Fruit fly (Drosophila melanogaster) whole organism, embryonic: ENCODE results near the gene CG14625.
A peak's percentile ranks its signal among the peaks of the same experiment; 100 is the strongest.

ENCODE experiments used
- Antp ChIP-seq: fragments of 200-800 bp; sonication (Bioruptor generic); optimal IDR thresholded peaks from 3 replicates; lab custom pipeline; 2016; ENCODE audit warnings: missing biosample characterization, missing genetic modification characterization
- Asciz ChIP-seq: fragments of 200-800 bp; sonication (Bioruptor generic); optimal IDR thresholded peaks from 2 replicates; lab custom pipeline; 2017; ENCODE audit warnings: missing biosample characterization, mild to moderate bottlenecking, missing genetic modification characterization, missing genetic modification reagents
- Atf6 ChIP-seq: fragments of 200-800 bp; sonication (Bioruptor generic); IDR thresholded peaks from 2 replicates; pipeline ENCODE4 v1.3.6; 2022; ENCODE audit warnings: missing biosample characterization, missing genetic modification characterization
- BEAF-32 ChIP-seq: fragments of 200-800 bp; sonication (Bioruptor generic); optimal IDR thresholded peaks from 3 replicates; lab custom pipeline; 2017; ENCODE audit warnings: missing biosample characterization, missing genetic modification characterization, mild to moderate bottlenecking, moderate library complexity, missing genetic modification reagents
- CG1024 ChIP-seq: fragments of 200-800 bp; sonication (Bioruptor generic); IDR thresholded peaks from 2 replicates; pipeline ENCODE4 v1.3.6; 2022; ENCODE audit warnings: missing biosample characterization, missing genetic modification characterization
- CG11093 ChIP-seq: fragments of 200-800 bp; sonication (Bioruptor generic); IDR thresholded peaks from 3 replicates; pipeline ENCODE4 v1.3.6; 2022; ENCODE audit warnings: missing biosample characterization, missing genetic modification characterization
- CG11504 ChIP-seq: fragments of 200-800 bp; sonication (Bioruptor generic); optimal IDR thresholded peaks from 3 replicates; lab custom pipeline; 2019; ENCODE audit warnings: missing biosample characterization, mild to moderate bottlenecking, missing genetic modification characterization, moderate library complexity
- CG11723 ChIP-seq: fragments of 200-800 bp; sonication (Bioruptor generic); optimal IDR thresholded peaks from 2 replicates; lab custom pipeline; 2017; ENCODE audit warnings: missing biosample characterization, mild to moderate bottlenecking, missing genetic modification characterization
- CG14860 ChIP-seq: fragments of 200-800 bp; sonication (Bioruptor generic); IDR thresholded peaks from 3 replicates; pipeline ENCODE4 v1.3.6; 2022; ENCODE audit warnings: missing biosample characterization, missing genetic modification characterization; ENCODE audit not compliant: partially characterized antibody
- CG15011 ChIP-seq: fragments of 200-800 bp; sonication (Bioruptor generic); optimal IDR thresholded peaks from 3 replicates; lab custom pipeline; 2018; ENCODE audit warnings: missing biosample characterization, mild to moderate bottlenecking, missing genetic modification characterization
- CG18011 ChIP-seq: fragments of 200-800 bp; sonication (Bioruptor generic); optimal IDR thresholded peaks from 2 replicates; lab custom pipeline; 2017; ENCODE audit warnings: missing biosample characterization, missing genetic modification characterization, mild to moderate bottlenecking, moderate library complexity, missing genotype
- CG18476 ChIP-seq: fragments of 200-800 bp; sonication (Bioruptor generic); optimal IDR thresholded peaks from 2 replicates; lab custom pipeline; 2016; ENCODE audit warnings: missing biosample characterization, mild to moderate bottlenecking, missing genetic modification characterization
- CG18599 ChIP-seq: fragments of 200-800 bp; sonication (Bioruptor generic); optimal IDR thresholded peaks from 3 replicates; lab custom pipeline; 2017; ENCODE audit warnings: missing biosample characterization, missing genetic modification characterization, mild to moderate bottlenecking, moderate library complexity, missing genetic modification reagents
- CG2199 ChIP-seq: fragments of 200-800 bp; sonication (Bioruptor generic); IDR thresholded peaks from 3 replicates; pipeline ENCODE4 v1.3.6; 2022; ENCODE audit warnings: missing biosample characterization, missing genetic modification characterization
- CG34376 ChIP-seq: fragments of 200-800 bp; sonication (Bioruptor generic); optimal IDR thresholded peaks from 2 replicates; lab custom pipeline; 2018; ENCODE audit warnings: missing biosample characterization, mild to moderate bottlenecking, missing genetic modification characterization
- CG3838 ChIP-seq: fragments of 200-800 bp; sonication (Bioruptor generic); optimal IDR thresholded peaks from 3 replicates; lab custom pipeline; 2016; ENCODE audit warnings: missing biosample characterization, missing genetic modification characterization
- CG4707 ChIP-seq: fragments of 200-800 bp; sonication (Bioruptor generic); optimal IDR thresholded peaks from 2 replicates; lab custom pipeline; 2018; ENCODE audit warnings: missing biosample characterization, mild to moderate bottlenecking, missing genetic modification characterization, moderate library complexity
- CG6813 ChIP-seq: fragments of 200-800 bp; sonication (Bioruptor generic); optimal IDR thresholded peaks from 2 replicates; lab custom pipeline; 2017; ENCODE audit warnings: missing biosample characterization, missing genetic modification characterization, mild to moderate bottlenecking, moderate library complexity, missing genetic modification reagents
- CG8944 ChIP-seq: fragments of 200-800 bp; sonication (Bioruptor generic); optimal IDR thresholded peaks from 3 replicates; lab custom pipeline; 2016; ENCODE audit warnings: missing biosample characterization, missing genetic modification characterization
- CG9727 ChIP-seq: fragments of 200-800 bp; sonication (Bioruptor generic); optimal IDR thresholded peaks from 3 replicates; lab custom pipeline; 2017; ENCODE audit warnings: missing biosample characterization, mild to moderate bottlenecking, missing genetic modification characterization
- CG9797 ChIP-seq: fragments of 200-800 bp; sonication (Bioruptor generic); optimal IDR thresholded peaks from 3 replicates; lab custom pipeline; 2018; ENCODE audit warnings: missing biosample characterization, mild to moderate bottlenecking, missing genetic modification characterization
- CTCF ChIP-seq: fragments of 200-800 bp; sonication (Bioruptor generic); optimal IDR thresholded peaks from 2 replicates; lab custom pipeline; 2017; ENCODE audit warnings: missing biosample characterization, mild to moderate bottlenecking, missing genetic modification characterization, moderate library complexity
- Doc3 ChIP-seq: fragments of 200-800 bp; sonication (Bioruptor generic); IDR thresholded peaks from 3 replicates; pipeline ENCODE4 v1.3.6; 2022; ENCODE audit warnings: missing biosample characterization, missing genetic modification characterization; ENCODE audit not compliant: partially characterized antibody
- Drgx ChIP-seq: fragments of 200-800 bp; sonication (Bioruptor generic); IDR thresholded peaks from 2 replicates; pipeline ENCODE4 v1.3.6; 2022; ENCODE audit warnings: missing biosample characterization, missing genetic modification characterization
- Elba2 ChIP-seq: fragments of 200-800 bp; sonication (Bioruptor generic); optimal IDR thresholded peaks from 3 replicates; lab custom pipeline; 2016; ENCODE audit warnings: missing biosample characterization, missing genetic modification characterization
- HLH4C ChIP-seq: fragments of 200-800 bp; sonication (Bioruptor generic); IDR thresholded peaks from 3 replicates; pipeline ENCODE4 v1.3.6; 2022; ENCODE audit warnings: missing biosample characterization, missing genetic modification characterization; ENCODE audit not compliant: partially characterized antibody
- Hand ChIP-seq: fragments of 200-800 bp; sonication (Bioruptor generic); optimal IDR thresholded peaks from 2 replicates; lab custom pipeline; 2017; ENCODE audit warnings: mild to moderate bottlenecking, missing biosample characterization, missing genetic modification reagents, missing genetic modification characterization
- Jarid2 ChIP-seq: fragments of 200-800 bp; sonication (Bioruptor generic); optimal IDR thresholded peaks from 3 replicates; lab custom pipeline; 2017; ENCODE audit warnings: mild to moderate bottlenecking, missing biosample characterization, missing genetic modification reagents, missing genetic modification characterization
- NC2β ChIP-seq: fragments of 200-800 bp; sonication (Bioruptor generic); optimal IDR thresholded peaks from 2 replicates; lab custom pipeline; 2016; ENCODE audit warnings: missing biosample characterization, missing genetic modification characterization
- Ravus ChIP-seq: fragments of 200-800 bp; sonication (Bioruptor generic); IDR thresholded peaks from 2 replicates; pipeline ENCODE4 v1.3.6; 2022; ENCODE audit warnings: missing biosample characterization, missing genetic modification characterization
- Side ChIP-seq: fragments of 200-800 bp; sonication (Bioruptor generic); optimal IDR thresholded peaks from 2 replicates; lab custom pipeline; 2016; ENCODE audit warnings: missing biosample characterization, missing genetic modification characterization
- al ChIP-seq: fragments of 200-800 bp; sonication (Bioruptor generic); IDR thresholded peaks from 2 replicates; pipeline ENCODE4 v1.3.6; 2022; ENCODE audit warnings: missing biosample characterization, missing genetic modification characterization
- bsh ChIP-seq, 2 experiments: fragments of 200-800 bp; sonication (Bioruptor generic); optimal IDR thresholded peaks; 2 replicates each; lab custom pipeline; 2017 to 2018; ENCODE audit warnings: mild to moderate bottlenecking in 2 of 2, missing biosample characterization in 2 of 2, missing genetic modification characterization in 2 of 2, moderate library complexity in 1 of 2
- chinmo ChIP-seq: fragments of 200-800 bp; sonication (Bioruptor generic); IDR thresholded peaks from 4 replicates; pipeline ENCODE4 v1.3.6; 2022; ENCODE audit warnings: missing biosample characterization, missing genetic modification characterization; ENCODE audit not compliant: partially characterized antibody
- ci ChIP-seq: fragments of 200-800 bp; sonication (Bioruptor generic); IDR thresholded peaks from 3 replicates; pipeline ENCODE4 v1.3.6; 2022; ENCODE audit warnings: missing biosample characterization, missing genetic modification characterization
- cwo ChIP-seq: fragments of 200-800 bp; sonication (Bioruptor generic); optimal IDR thresholded peaks from 3 replicates; lab custom pipeline; 2017; ENCODE audit warnings: missing biosample characterization, missing genetic modification characterization, mild to moderate bottlenecking, moderate library complexity, missing genetic modification reagents
- dysf ChIP-seq: fragments of 200-800 bp; sonication (Bioruptor generic); IDR thresholded peaks from 3 replicates; pipeline ENCODE4 v1.3.6; 2022; ENCODE audit warnings: missing biosample characterization, missing genetic modification characterization
- ems ChIP-seq: fragments of 200-800 bp; sonication (Bioruptor generic); optimal IDR thresholded peaks from 3 replicates; lab custom pipeline; 2016; ENCODE audit warnings: missing biosample characterization, missing genetic modification characterization
- eve ChIP-seq, 2 experiments: fragments of >200 bp; optimal IDR thresholded peaks; 2 replicates each; lab custom pipeline; 2017; ENCODE audit warnings: missing biosample characterization in 2 of 2, missing genetic modification characterization in 2 of 2
- grau ChIP-seq: fragments of 200-800 bp; optimal IDR thresholded peaks from 3 replicates; lab custom pipeline; 2019; ENCODE audit warnings: missing biosample characterization, mild to moderate bottlenecking, missing genetic modification characterization, moderate library complexity
- gt ChIP-seq: fragments of 200-800 bp; sonication (Bioruptor generic); IDR thresholded peaks from 2 replicates; pipeline ENCODE4 v1.3.6; 2022; ENCODE audit warnings: missing biosample characterization, missing genetic modification characterization
- ham ChIP-seq: fragments of 200-800 bp; sonication (Bioruptor generic); IDR thresholded peaks from 2 replicates; pipeline ENCODE4 v1.3.6; 2022; ENCODE audit warnings: missing biosample characterization, missing genetic modification characterization
- hth ChIP-seq: fragments of >200 bp; optimal IDR thresholded peaks from 2 replicates; lab custom pipeline; 2017; ENCODE audit warnings: inconsistent platforms
- lilli ChIP-seq: fragments of 200-800 bp; sonication (Bioruptor generic); optimal IDR thresholded peaks from 3 replicates; lab custom pipeline; 2016; ENCODE audit warnings: missing biosample characterization, missing genetic modification characterization
- nom ChIP-seq: fragments of 200-800 bp; sonication (Bioruptor generic); optimal IDR thresholded peaks from 2 replicates; lab custom pipeline; 2017; ENCODE audit warnings: missing biosample characterization, missing genetic modification characterization, mild to moderate bottlenecking, moderate library complexity, missing genetic modification reagents
- org-1 ChIP-seq: fragments of 200-800 bp; sonication (Bioruptor generic); optimal IDR thresholded peaks from 2 replicates; lab custom pipeline; 2017; ENCODE audit warnings: missing biosample characterization, missing genetic modification characterization
- pho ChIP-seq: fragments of 200-800 bp; sonication (Bioruptor generic); optimal IDR thresholded peaks from 2 replicates; lab custom pipeline; 2016; ENCODE audit warnings: missing biosample characterization, missing genetic modification characterization
- run ChIP-seq: fragments of 200-800 bp; sonication (Bioruptor generic); optimal IDR thresholded peaks from 3 replicates; lab custom pipeline; 2018; ENCODE audit warnings: missing biosample characterization, mild to moderate bottlenecking, missing genetic modification characterization
- schlank ChIP-seq: fragments of 200-800 bp; sonication (Bioruptor generic); optimal IDR thresholded peaks from 2 replicates; lab custom pipeline; 2018; ENCODE audit warnings: missing biosample characterization, mild to moderate bottlenecking, missing genetic modification characterization
- sug ChIP-seq: fragments of 200-800 bp; optimal IDR thresholded peaks from 2 replicates; lab custom pipeline; 2019; ENCODE audit warnings: missing biosample characterization, mild to moderate bottlenecking, missing genetic modification characterization, moderate library complexity
- vvl ChIP-seq: fragments of 200-800 bp; sonication (Bioruptor generic); IDR thresholded peaks from 2 replicates; pipeline ENCODE4 v1.3.6; 2022; ENCODE audit warnings: missing biosample characterization, missing genetic modification characterization

Gene CG14625

dm6 chrX:1171018-1171417, 28.3 kb upstream of the CG14625 start (continued):
- no peak for TF ChIP-seq CG14860 (GFP tag; lab: Robert Waterston, UW)
- no peak for TF ChIP-seq CG8944 (GFP tag; lab: Kevin White, UChicago)
- no peak for TF ChIP-seq CG6813
- peak; percentile 49 for TF ChIP-seq sug (tag; lab: Kevin White, UChicago)
- peak; percentile 47 for TF ChIP-seq CG34376 (GFP tag; lab: Kevin White, UChicago)
- TF ChIP-seq ci (GFP tag; lab: Robert Waterston, UW): no peak; the same call in 2 of the 3 replicates
- TF ChIP-seq bsh (GFP tag; optimal IDR thresholded peaks at IDR 0.05; lab: Kevin White, UChicago): no peak
- TF ChIP-seq Ravus (GFP tag; lab: Robert Waterston, UW): no peak
- no peak for TF ChIP-seq HLH4C
- peak; percentile 8 for TF ChIP-seq Hand (GFP tag; lab: Kevin White, UChicago)
- TF ChIP-seq Drgx: 0 out of 2 replicates have a peak, but pooled peaks have one; percentile 40
- TF ChIP-seq BEAF-32 (GFP tag; lab: Kevin White, UChicago): no peak
- no peak for TF ChIP-seq Doc3 (GFP tag; lab: Robert Waterston, UW)
- TF ChIP-seq CG2199 (GFP tag; lab: Robert Waterston, UW): no peak
- TF ChIP-seq ham (GFP tag; lab: Robert Waterston, UW): no peak
- TF ChIP-seq ems (GFP tag; lab: Kevin White, UChicago): peak; percentile 17
- no peak for TF ChIP-seq Elba2 (GFP tag; lab: Kevin White, UChicago)
- TF ChIP-seq CG18476 (GFP tag; lab: Kevin White, UChicago): peak; percentile 48
- TF ChIP-seq CG1024 (GFP tag; lab: Robert Waterston, UW): no peak
- no peak for TF ChIP-seq Asciz (GFP tag; lab: Kevin White, UChicago)
- TF ChIP-seq CG15011: peak; percentile 37
- TF ChIP-seq vvl (GFP tag; lab: Robert Waterston, UW): peak; percentile 34; the same call in 1 of the 2 replicates
- TF ChIP-seq CG11093: no peak
- TF ChIP-seq CG3838 (GFP tag; lab: Kevin White, UChicago): no peak
- TF ChIP-seq eve (GFP tag; optimal IDR thresholded peaks at IDR 0.05; lab: Kevin White, UChicago): no peak
- TF ChIP-seq run (tag; lab: Kevin White, UChicago): no peak
- peak; percentile 71 for TF ChIP-seq CG11504 (tag; lab: Kevin White, UChicago)
- TF ChIP-seq CG4707 (GFP tag; lab: Kevin White, UChicago): no peak
- TF ChIP-seq hth (lab: Kevin White, UChicago): no peak
- TF ChIP-seq lilli (GFP tag; lab: Kevin White, UChicago): peak; percentile 54
- TF ChIP-seq org-1 (GFP tag; lab: Kevin White, UChicago): peak; percentile 49
- TF ChIP-seq al (GFP tag; lab: Robert Waterston, UW): 0 out of 2 replicates have a peak, but pooled peaks have one; percentile 15
- no peak for TF ChIP-seq chinmo (GFP tag; lab: Robert Waterston, UW)
- TF ChIP-seq Atf6 (GFP tag; lab: Robert Waterston, UW): peak; percentile 57
- no peak for TF ChIP-seq CG11723 (GFP tag; lab: Kevin White, UChicago)
- TF ChIP-seq CTCF (GFP tag; lab: Kevin White, UChicago): no peak
- peak; percentile 36 for TF ChIP-seq nom
- no peak for TF ChIP-seq Antp
- TF ChIP-seq CG18011: no peak
- no peak for TF ChIP-seq gt (GFP tag; lab: Robert Waterston, UW)
- peak; percentile 66; the same call in 2 of the 3 replicates for TF ChIP-seq dysf (GFP tag; lab: Robert Waterston, UW)
- peak; percentile 19 for TF ChIP-seq schlank (tag; lab: Kevin White, UChicago)
- no peak for TF ChIP-seq NC2β (GFP tag; lab: Kevin White, UChicago)
- peak; percentile 4 for TF ChIP-seq pho
- no peak for TF ChIP-seq Side
- peak; percentile 68 for TF ChIP-seq grau (tag; lab: Kevin White, UChicago)
- TF ChIP-seq Jarid2 (GFP tag; lab: Kevin White, UChicago): peak; percentile 3
- TF ChIP-seq CG18599 (GFP tag; lab: Kevin White, UChicago): peak; percentile 79
- peak; percentile 54 for TF ChIP-seq cwo (GFP tag; lab: Kevin White, UChicago)
- TF ChIP-seq CG9727 (GFP tag; lab: Kevin White, UChicago): peak; percentile 59
- TF ChIP-seq CG9797 (GFP tag; lab: Kevin White, UChicago): no peak
